Worm (Caenorhabditis elegans) whole organism, L3 larva: Measurements from ENCODE around the gene F56C9.8.

Source experiments
- ceh-82 ChIP-seq: fragments of 150-350 bp; optimal IDR thresholded peaks from 2 replicates; lab custom pipeline; 2014; ENCODE audit warnings: missing biosample characterization, missing genetic modification characterization
- fkh-10 ChIP-seq: sonication (generic microtip); optimal IDR thresholded peaks from 2 replicates; lab custom pipeline; 2017; ENCODE audit warnings: missing biosample characterization, missing genetic modification reagents, missing genetic modification characterization
- lin-15B ChIP-seq: fragments of 150-350 bp; optimal IDR thresholded peaks from 2 replicates; lab custom pipeline; 2014; ENCODE audit warnings: missing biosample characterization, missing genetic modification characterization

DNA sequence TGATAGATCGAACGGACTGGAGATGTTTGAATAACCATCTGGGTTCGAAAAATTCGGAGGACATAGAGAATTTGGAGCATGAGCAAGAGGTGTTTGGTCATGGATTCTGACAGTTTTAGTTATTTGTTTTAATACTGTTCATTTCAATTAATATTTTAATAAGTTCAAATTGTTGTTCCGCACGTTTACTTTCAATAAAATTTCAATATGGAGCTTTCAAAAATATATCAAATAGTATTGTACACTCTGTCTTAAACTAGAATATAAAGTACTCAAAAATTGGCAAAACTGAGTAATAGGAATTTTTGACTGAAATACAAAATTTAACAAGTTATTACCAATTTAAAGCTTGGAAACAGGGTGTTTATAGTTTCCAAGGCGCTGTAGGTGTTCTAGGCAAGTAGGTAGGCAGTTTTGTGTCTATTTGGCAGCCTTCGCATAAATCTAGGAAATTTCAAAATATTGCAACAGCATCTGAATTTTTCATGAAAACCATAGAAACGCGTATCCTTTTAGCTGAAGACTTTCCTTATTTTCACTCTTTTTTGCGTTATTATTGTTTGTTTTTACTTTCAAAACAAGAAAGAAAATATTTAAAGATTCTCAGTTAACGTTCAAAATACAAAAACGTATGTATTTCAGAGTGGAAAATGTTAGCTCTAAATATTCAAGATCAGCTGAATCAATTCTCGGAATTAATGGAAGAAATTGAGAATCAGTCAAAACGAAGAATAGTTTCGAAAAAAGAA, 47.9 kb upstream of the F56C9.8 start, which contains the start of the genes T20B12.5 and T20B12.4:
- TF ChIP-seq fkh-10 (GFP tag; lab: Kevin White, UChicago): no peak
- TF ChIP-seq ceh-82: no peak
- no peak for TF ChIP-seq lin-15B (tag; lab: Kevin White, UChicago)
